Fruit fly (Drosophila melanogaster) whole organism, embryonic: ENCODE measurements around the gene scpr-A.

Experiments used
- Antp ChIP-seq: fragments of 200-800 bp; sonication (Bioruptor generic); optimal IDR thresholded peaks from 3 replicates; lab custom pipeline; 2016; ENCODE audit warnings: missing biosample characterization, missing genetic modification characterization
- Atf6 ChIP-seq: fragments of 200-800 bp; sonication (Bioruptor generic); IDR thresholded peaks from 2 replicates; pipeline ENCODE4 v1.3.6; 2022; ENCODE audit warnings: missing biosample characterization, missing genetic modification characterization
- B-H2 ChIP-seq: fragments of 200-800 bp; sonication (Bioruptor generic); optimal IDR thresholded peaks from 2 replicates; lab custom pipeline; 2018; ENCODE audit warnings: missing biosample characterization, mild to moderate bottlenecking, missing genetic modification characterization
- BtbVII ChIP-seq: fragments of 200-800 bp; sonication (Bioruptor generic); optimal IDR thresholded peaks from 3 replicates; lab custom pipeline; 2017; ENCODE audit warnings: missing biosample characterization, mild to moderate bottlenecking, missing genetic modification characterization
- C15 ChIP-seq: fragments of 200-800 bp; sonication (Bioruptor generic); IDR thresholded peaks from 3 replicates; pipeline ENCODE4 v1.3.6; 2022; ENCODE audit warnings: missing biosample characterization, missing genetic modification characterization
- CG11723 ChIP-seq: fragments of 200-800 bp; sonication (Bioruptor generic); optimal IDR thresholded peaks from 2 replicates; lab custom pipeline; 2017; ENCODE audit warnings: missing biosample characterization, mild to moderate bottlenecking, missing genetic modification characterization
- CG12104 ChIP-seq: fragments of 200-800 bp; sonication (Bioruptor generic); optimal IDR thresholded peaks from 3 replicates; lab custom pipeline; 2016; ENCODE audit warnings: missing biosample characterization, missing genetic modification characterization
- CG12391 ChIP-seq: fragments of 200-800 bp; sonication (Bioruptor generic); optimal IDR thresholded peaks from 3 replicates; lab custom pipeline; 2018; ENCODE audit warnings: missing biosample characterization, mild to moderate bottlenecking, missing genetic modification characterization, moderate library complexity
- CG13123 ChIP-seq: fragments of 200-800 bp; sonication (Bioruptor generic); optimal IDR thresholded peaks from 2 replicates; lab custom pipeline; 2016; ENCODE audit warnings: missing biosample characterization, missing genetic modification characterization
- CG13624 ChIP-seq: fragments of 200-800 bp; sonication (Bioruptor generic); optimal IDR thresholded peaks from 2 replicates; lab custom pipeline; 2016; ENCODE audit warnings: missing biosample characterization, missing genetic modification characterization
- CG14014 ChIP-seq: fragments of 200-800 bp; sonication (Bioruptor generic); IDR thresholded peaks from 2 replicates; pipeline ENCODE4 v1.3.6; 2022; ENCODE audit warnings: missing biosample characterization, missing genetic modification characterization
- CG14710 ChIP-seq: fragments of 200-800 bp; sonication (Bioruptor generic); optimal IDR thresholded peaks from 3 replicates; lab custom pipeline; 2019; ENCODE audit warnings: missing biosample characterization, mild to moderate bottlenecking, missing genetic modification characterization, moderate library complexity
- CG14860 ChIP-seq: fragments of 200-800 bp; sonication (Bioruptor generic); IDR thresholded peaks from 3 replicates; pipeline ENCODE4 v1.3.6; 2022; ENCODE audit warnings: missing biosample characterization, missing genetic modification characterization; ENCODE audit not compliant: partially characterized antibody
- CG14965 ChIP-seq: fragments of 200-800 bp; sonication (Bioruptor generic); optimal IDR thresholded peaks from 2 replicates; lab custom pipeline; 2016; ENCODE audit warnings: missing biosample characterization, missing genetic modification characterization, borderline replicate concordance
- CG15269 ChIP-seq: fragments of 200-800 bp; sonication (Bioruptor generic); optimal IDR thresholded peaks from 2 replicates; lab custom pipeline; 2018; ENCODE audit warnings: missing biosample characterization, mild to moderate bottlenecking, missing genetic modification characterization, moderate library complexity
- CG1603 ChIP-seq: fragments of 200-800 bp; sonication (Bioruptor generic); optimal IDR thresholded peaks from 2 replicates; lab custom pipeline; 2019; ENCODE audit warnings: missing biosample characterization, mild to moderate bottlenecking, missing genetic modification characterization, moderate library complexity
- CG16779 ChIP-seq: fragments of 200-800 bp; sonication (Bioruptor generic); IDR thresholded peaks from 2 replicates; pipeline ENCODE4 v1.3.6; 2022; ENCODE audit warnings: missing biosample characterization, missing genetic modification characterization
- CG18011 ChIP-seq: fragments of 200-800 bp; sonication (Bioruptor generic); optimal IDR thresholded peaks from 2 replicates; lab custom pipeline; 2017; ENCODE audit warnings: missing biosample characterization, missing genetic modification characterization, mild to moderate bottlenecking, moderate library complexity, missing genotype
- CG2129 ChIP-seq: fragments of 200-800 bp; sonication (Bioruptor generic); IDR thresholded peaks from 2 replicates; pipeline ENCODE4 v1.3.6; 2022; ENCODE audit warnings: missing biosample characterization, missing genetic modification characterization; ENCODE audit not compliant: partially characterized antibody
- CG32772 ChIP-seq: fragments of 200-800 bp; sonication (Bioruptor generic); IDR thresholded peaks from 2 replicates; pipeline ENCODE4 v1.3.6; 2022; ENCODE audit warnings: missing biosample characterization, missing genetic modification characterization
- CG4328 ChIP-seq: fragments of 200-800 bp; sonication (Bioruptor generic); optimal IDR thresholded peaks from 3 replicates; lab custom pipeline; 2017; ENCODE audit warnings: missing biosample characterization, missing genetic modification reagents, missing genetic modification characterization
- CG4404 ChIP-seq: fragments of 200-800 bp; sonication (Bioruptor generic); IDR thresholded peaks from 2 replicates; pipeline ENCODE4 v1.3.6; 2022; ENCODE audit warnings: missing biosample characterization, missing genetic modification characterization
- CG6765 ChIP-seq: fragments of 200-800 bp; sonication (Bioruptor generic); optimal IDR thresholded peaks from 3 replicates; lab custom pipeline; 2017; ENCODE audit warnings: missing biosample characterization, mild to moderate bottlenecking, missing genetic modification characterization
- CoRest ChIP-seq: fragments of 200-800 bp; sonication (Bioruptor generic); optimal IDR thresholded peaks from 3 replicates; lab custom pipeline; 2018; ENCODE audit warnings: missing biosample characterization, mild to moderate bottlenecking, missing genetic modification characterization, moderate library complexity
- D19A ChIP-seq: fragments of 200-800 bp; optimal IDR thresholded peaks from 3 replicates; lab custom pipeline; 2019; ENCODE audit warnings: missing biosample characterization, mild to moderate bottlenecking, missing genetic modification characterization, moderate library complexity
- Deaf1 ChIP-seq: fragments of 200-800 bp; optimal IDR thresholded peaks from 3 replicates; lab custom pipeline; 2019; ENCODE audit warnings: missing biosample characterization, mild to moderate bottlenecking, missing genetic modification characterization, moderate library complexity
- Dfd ChIP-seq, 2 experiments: fragments of >200 bp; optimal IDR thresholded peaks; 2 replicates each; lab custom pipeline; 2017; ENCODE audit warnings: missing biosample characterization in 2 of 2, missing genetic modification characterization in 2 of 2
- Dref ChIP-seq: fragments of 200-800 bp; sonication (Bioruptor generic); IDR thresholded peaks from 2 replicates; pipeline ENCODE4 v1.3.6; 2022; ENCODE audit warnings: missing biosample characterization, missing genetic modification characterization
- ERR ChIP-seq: fragments of 200-800 bp; sonication (Bioruptor generic); optimal IDR thresholded peaks from 2 replicates; lab custom pipeline; 2016; ENCODE audit warnings: missing biosample characterization, missing genetic modification characterization
- Hmr ChIP-seq: fragments of 200-800 bp; sonication (Bioruptor generic); optimal IDR thresholded peaks from 3 replicates; lab custom pipeline; 2017; ENCODE audit warnings: mild to moderate bottlenecking, missing biosample characterization, missing genetic modification reagents, missing genetic modification characterization
- Kr ChIP-seq: fragments of 200-800 bp; sonication (Bioruptor generic); optimal IDR thresholded peaks from 2 replicates; lab custom pipeline; 2017; ENCODE audit warnings: missing biosample characterization, mild to moderate bottlenecking, missing genetic modification characterization
- Lpt ChIP-seq: fragments of >200 bp; optimal IDR thresholded peaks from 2 replicates; lab custom pipeline; 2018; ENCODE audit warnings: missing biosample characterization, missing genetic modification characterization
- MBD-R2 ChIP-seq: fragments of 200-800 bp; sonication (Bioruptor generic); IDR thresholded peaks from 2 replicates; pipeline ENCODE4 v1.3.6; 2022; ENCODE audit warnings: missing biosample characterization, missing genetic modification characterization
- PHDP ChIP-seq: fragments of 200-800 bp; sonication (Bioruptor generic); optimal IDR thresholded peaks from 3 replicates; lab custom pipeline; 2018; ENCODE audit warnings: missing biosample characterization, mild to moderate bottlenecking, missing genetic modification characterization, moderate library complexity
- ara ChIP-seq: fragments of 200-800 bp; sonication (Bioruptor generic); IDR thresholded peaks from 2 replicates; pipeline ENCODE4 v1.3.6; 2022; ENCODE audit warnings: missing biosample characterization, missing genetic modification characterization
- cg ChIP-seq: fragments of 200-800 bp; sonication (Bioruptor generic); optimal IDR thresholded peaks from 3 replicates; lab custom pipeline; 2019; ENCODE audit warnings: missing biosample characterization, mild to moderate bottlenecking, missing genetic modification characterization, moderate library complexity
- gfzf ChIP-seq: fragments of 200-800 bp; sonication (Bioruptor generic); optimal IDR thresholded peaks from 2 replicates; lab custom pipeline; 2016; ENCODE audit warnings: missing biosample characterization, mild to moderate bottlenecking, missing genetic modification characterization, moderate library complexity
- jing ChIP-seq: fragments of 200-800 bp; sonication (Bioruptor generic); optimal IDR thresholded peaks from 2 replicates; lab custom pipeline; 2018; ENCODE audit warnings: missing biosample characterization, mild to moderate bottlenecking, missing genetic modification characterization
- odd ChIP-seq: fragments of 200-800 bp; sonication (Bioruptor generic); optimal IDR thresholded peaks from 2 replicates; lab custom pipeline; 2017; ENCODE audit warnings: missing biosample characterization, mild to moderate bottlenecking, missing genetic modification characterization
- ranshi ChIP-seq: fragments of 200-800 bp; sonication (Bioruptor generic); IDR thresholded peaks from 2 replicates; pipeline ENCODE4 v1.3.6; 2022; ENCODE audit warnings: missing biosample characterization, missing genetic modification characterization
- row ChIP-seq: fragments of 200-800 bp; sonication (Bioruptor generic); IDR thresholded peaks from 3 replicates; pipeline ENCODE4 v1.3.6; 2022; ENCODE audit warnings: missing biosample characterization, missing genetic modification characterization
- sima ChIP-seq: fragments of 200-800 bp; sonication (Bioruptor generic); optimal IDR thresholded peaks from 2 replicates; lab custom pipeline; 2016; ENCODE audit warnings: missing biosample characterization, missing genetic modification characterization
- sob ChIP-seq: fragments of 200-800 bp; sonication (Bioruptor generic); IDR thresholded peaks from 2 replicates; pipeline ENCODE4 v1.3.6; 2022; ENCODE audit warnings: missing biosample characterization, missing genetic modification characterization
- sr ChIP-seq: fragments of 200-800 bp; sonication (Bioruptor generic); IDR thresholded peaks from 3 replicates; pipeline ENCODE4 v1.3.6; 2022; ENCODE audit warnings: missing biosample characterization, missing genetic modification characterization
- twi ChIP-seq: fragments of 200-800 bp; optimal IDR thresholded peaks from 2 replicates; lab custom pipeline; 2019; ENCODE audit warnings: missing biosample characterization, mild to moderate bottlenecking, missing genetic modification characterization, moderate library complexity
- tx ChIP-seq: fragments of 200-800 bp; sonication (Bioruptor generic); optimal IDR thresholded peaks from 2 replicates; lab custom pipeline; 2016; ENCODE audit warnings: missing biosample characterization, missing genetic modification characterization
- usp ChIP-seq: fragments of >200 bp; optimal IDR thresholded peaks from 2 replicates; lab custom pipeline; 2017; ENCODE audit warnings: missing biosample characterization, missing genetic modification characterization
- zen ChIP-seq: fragments of 200-800 bp; sonication (Bioruptor generic); optimal IDR thresholded peaks from 3 replicates; lab custom pipeline; 2018; ENCODE audit warnings: missing biosample characterization, mild to moderate bottlenecking, missing genetic modification characterization, moderate library complexity
- zfh2 ChIP-seq: fragments of 200-800 bp; sonication (Bioruptor generic); optimal IDR thresholded peaks from 2 replicates; lab custom pipeline; 2016; ENCODE audit warnings: missing biosample characterization, missing genetic modification characterization

scpr-A gene

dm6 chr3R:11221437-11222230, 19.3 kb upstream of the scpr-A start, which contains the start of the genes CG6693 and RpL3 (continued):
- TF ChIP-seq CG18011 (GFP tag; lab: Kevin White, UChicago) (peak; percentile 24), C15 (peak; percentile 47; the same call in 1 of the 3 replicates), gfzf (peak; percentile 100), ranshi (GFP tag; lab: Robert Waterston, UW) (peak; percentile 49; the same call in 1 of the 2 replicates), CG4404 (GFP tag; lab: Robert Waterston, UW) (no peak), CG14860 (GFP tag; lab: Robert Waterston, UW) (no peak), PHDP (tag; lab: Kevin White, UChicago) (peak; percentile 86), Lpt (no peak), zfh2 (GFP tag; lab: Kevin White, UChicago) (no peak), Deaf1 (tag; lab: Kevin White, UChicago) (peak; percentile 49), CG14710 (tag; lab: Kevin White, UChicago) (peak; percentile 91), CG12104 (GFP tag; lab: Kevin White, UChicago) (peak; percentile 74), CG32772 (GFP tag; lab: Robert Waterston, UW) (no peak), CG16779 (GFP tag; lab: Robert Waterston, UW) (peak; percentile 80), Atf6 (GFP tag; lab: Robert Waterston, UW) (peak; percentile 81), CG2129 (GFP tag; lab: Robert Waterston, UW) (no peak), CG14014 (GFP tag; lab: Robert Waterston, UW) (peak; percentile 72; the same call in 1 of the 2 replicates), CG1603 (tag; lab: Kevin White, UChicago) (peak; percentile 90), ERR (GFP tag; lab: Kevin White, UChicago) (peak; percentile 47), ara (GFP tag; lab: Robert Waterston, UW) (peak; percentile 28; the same call in 1 of the 2 replicates), CG15269 (peak; percentile 82), Dfd (GFP tag; optimal IDR thresholded peaks at IDR 0.05; lab: Kevin White, UChicago) (no peak), CoRest (peak; percentile 44), Antp (GFP tag; lab: Kevin White, UChicago) (no peak), CG4328 (GFP tag; lab: Kevin White, UChicago) (peak; percentile 84), B-H2 (GFP tag; lab: Kevin White, UChicago) (peak; percentile 89), Dref (GFP tag; lab: Robert Waterston, UW) (peak; percentile 44), CG13123 (GFP tag; lab: Kevin White, UChicago) (peak; percentile 49), sr (GFP tag; lab: Robert Waterston, UW) (peak; percentile 67; the same call in 2 of the 3 replicates), CG6765 (peak; percentile 93), MBD-R2 (GFP tag; lab: Robert Waterston, UW) (peak; percentile 53), zen (tag; lab: Kevin White, UChicago) (peak; percentile 60), CG13624 (GFP tag; lab: Kevin White, UChicago) (peak; percentile 72), twi (peak; percentile 24), odd (GFP tag; lab: Kevin White, UChicago) (peak; percentile 89), BtbVII (GFP tag; lab: Kevin White, UChicago) (peak; percentile 91), row (peak; percentile 36), sob (GFP tag; lab: Robert Waterston, UW) (peak; percentile 85), cg (GFP tag; lab: Kevin White, UChicago) (peak; percentile 79), Kr (GFP tag; lab: Kevin White, UChicago) (no peak), jing (GFP tag; lab: Kevin White, UChicago) (no peak), D19A (tag; lab: Kevin White, UChicago) (peak; percentile 68), usp (no peak), CG11723 (peak; percentile 56), CG14965 (GFP tag; lab: Kevin White, UChicago) (peak; percentile 28), tx (no peak), sima (GFP tag; lab: Kevin White, UChicago) (no peak), Hmr (GFP tag; lab: Kevin White, UChicago) (peak; percentile 94), CG12391 (tag; lab: Kevin White, UChicago) (peak; percentile 72)
